Fruit fly (Drosophila melanogaster) ovary, adult (tissue): ENCODE data around the gene fwd.
A peak's percentile ranks its signal among the peaks of the same experiment; 100 is the strongest.

Source experiments
- CG17801 ChIP-seq: fragments of 200-800 bp; optimal IDR thresholded peaks from 2 replicates; lab custom pipeline; 2019; ENCODE audit warnings: missing biosample characterization, mild to moderate bottlenecking, missing genetic modification characterization, moderate library complexity; ENCODE audit not compliant: partially characterized antibody

Gene fwd

dm6 chr3L:267618-268017 is 52.1 kb downstream of the fwd start:
- no peak for TF ChIP-seq CG17801 (GFP tag; lab: Kevin White, UChicago)

- TF ChIP-seq CG17801 (GFP tag; lab: Kevin White, UChicago) = no peak
Observed at dm6 chr3L:267083-267482, 52.6 kb downstream of the fwd start, which contains the start of gene miple1. Gene miple1, plus strand, starts transcription at chr3L:267299.

dm6 chr3L:265808-266207 is 53.9 kb downstream of the fwd start, which contains the start of gene CG34263:
Gene CG34263, minus strand, starts transcription at chr3L:265908.
- no peak for TF ChIP-seq CG17801 (GFP tag; lab: Kevin White, UChicago)

- TF ChIP-seq CG17801 (GFP tag; lab: Kevin White, UChicago) = no peak
Observed at dm6 chr3L:264378-265151, 55.1 kb downstream of the fwd start, which contains the start of the genes Tudor-SN and mRpL17. Gene Tudor-SN, minus strand, starts transcription at chr3L:264380. Gene mRpL17, plus strand, starts transcription at chr3L:264779.

- no peak for TF ChIP-seq CG17801 (GFP tag; lab: Kevin White, UChicago)
Observed at dm6 chr3L:263500-264377, 55.9 kb downstream of the fwd start.

- no peak for TF ChIP-seq CG17801 (GFP tag; lab: Kevin White, UChicago)
Observed at dm6 chr3L:262724-263177, 56.9 kb downstream of the fwd start.

dm6 chr3L:257618-258475 is 61.8 kb downstream of the fwd start, which contains the start of the genes DIP2 and wac:
Gene DIP2, minus strand, starts transcription at chr3L:257954.
Gene wac, plus strand, starts transcription at chr3L:258176.
- peak; percentile 33 for TF ChIP-seq CG17801 (GFP tag; lab: Kevin White, UChicago)
